Worm (Caenorhabditis elegans) whole organism, L4/young adult: ENCODE measurements around the gene fat-4.

Source experiments
- W03F9.2 ChIP-seq: fragments of 150-350 bp; optimal IDR thresholded peaks from 2 replicates; lab custom pipeline; 2014; ENCODE audit warnings: missing biosample characterization, missing genetic modification characterization
- him-1 ChIP-seq: sonication (generic microtip); optimal IDR thresholded peaks from 2 replicates; lab custom pipeline; 2016; ENCODE audit warnings: missing genotype, missing genetic modification reagents, missing genetic modification characterization, missing compliant biosample characterization

DNA sequence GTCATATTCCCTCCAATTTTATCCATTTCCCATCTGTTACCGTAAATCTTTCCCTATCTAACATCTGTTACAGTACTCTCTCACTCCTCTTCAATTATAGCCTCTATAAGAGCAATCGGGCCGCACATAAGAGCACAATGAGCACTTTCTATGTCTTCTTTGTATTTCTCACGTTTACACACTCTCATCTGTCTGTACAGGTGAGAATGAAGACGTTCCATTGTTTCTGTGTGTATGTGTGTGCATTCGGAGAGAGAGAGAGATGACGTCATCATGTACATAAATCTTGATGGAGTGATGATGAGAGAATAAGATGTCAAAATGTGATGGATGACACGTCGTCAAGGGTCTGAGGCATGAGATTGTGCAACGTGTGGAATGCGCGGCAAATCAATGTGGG, 28.4 kb upstream of the fat-4 start:
- TF ChIP-seq W03F9.2 (tag; lab: Kevin White, UChicago) (no peak), him-1 (tag; lab: Kevin White, UChicago) (no peak)
